Fruit fly (Drosophila melanogaster): ENCODE results near the gene MsrA.

DNA sequence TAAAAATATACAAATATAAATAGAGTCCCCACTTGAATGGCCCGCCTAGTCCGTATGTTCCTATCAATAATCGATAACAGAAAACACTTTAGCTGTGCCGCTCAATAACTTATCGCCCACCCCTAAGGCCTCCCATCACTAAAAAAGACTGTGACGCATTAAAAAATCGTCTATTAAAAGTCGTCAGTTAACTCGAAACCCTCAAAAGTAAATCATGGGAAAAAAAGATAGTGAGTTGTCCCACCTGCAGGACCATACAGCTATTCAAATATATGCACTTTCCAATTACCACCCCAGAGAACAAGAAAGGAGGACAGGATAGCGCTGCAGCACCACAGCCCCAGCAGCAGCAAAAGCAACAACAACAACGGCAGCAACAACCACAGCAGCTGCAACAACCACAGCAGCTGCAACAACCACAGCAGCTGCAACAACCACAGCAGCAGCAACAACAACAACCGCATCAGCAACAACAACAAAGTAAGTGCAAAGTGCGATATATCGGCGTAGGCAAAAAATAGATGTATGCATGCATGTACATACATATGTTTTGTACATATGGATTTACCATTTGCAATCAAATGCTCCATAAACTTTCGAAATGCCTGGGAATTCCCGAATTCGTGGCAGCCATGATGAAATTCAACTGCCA is 43.3 kb downstream of the MsrA start, which contains the start of gene AGO2:
- peak; percentile 25 for TF ChIP-seq CG15710 (tag; optimal IDR thresholded peaks at IDR 0.05)
- peak; percentile 44 for TF ChIP-seq EcR (GFP tag; optimal IDR thresholded peaks at IDR 0.05)
- TF ChIP-seq CG9948 (tag; optimal IDR thresholded peaks at IDR 0.05) = peak; percentile 51
- peak; percentile 89 for TF ChIP-seq Pif1A (GFP tag; optimal IDR thresholded peaks at IDR 0.05)
- TF ChIP-seq CG12605 (GFP tag; IDR thresholded peaks at IDR 0.05) = peak; percentile 92
- TF ChIP-seq CG32121 (GFP tag; IDR thresholded peaks at IDR 0.05) = peak; percentile 93
- TF ChIP-seq D1 (tag; optimal IDR thresholded peaks at IDR 0.05) = peak; percentile 64
- TF ChIP-seq fd96Ca (GFP tag; IDR thresholded peaks at IDR 0.05) = no peak
- TF ChIP-seq CG14655 (GFP tag; optimal IDR thresholded peaks at IDR 0.05) = peak; percentile 94
- TF ChIP-seq CG8159 (tag; optimal IDR thresholded peaks at IDR 0.05) = peak; percentile 75
- no peak for TF ChIP-seq Snoo (tag; optimal IDR thresholded peaks at IDR 0.05)
- TF ChIP-seq CG17806 (tag; optimal IDR thresholded peaks at IDR 0.05) = no peak
- TF ChIP-seq Ets98B (GFP tag; IDR thresholded peaks at IDR 0.05) = peak; percentile 94
- TF ChIP-seq rn (GFP tag; IDR thresholded peaks at IDR 0.05) = peak; percentile 82

Data from whole organism, pupa.